Worm (Caenorhabditis elegans) whole organism, L3 larva: ENCODE data around the gene crls-1.

Experiments used
- R02D3.7 ChIP-seq: fragments of 150-350 bp; optimal IDR thresholded peaks from 2 replicates; lab custom pipeline; 2014; ENCODE audit warnings: missing biosample characterization, missing genetic modification characterization
- ZK546.5 ChIP-seq: sonication (generic microtip); optimal IDR thresholded peaks from 2 replicates; lab custom pipeline; 2017; ENCODE audit warnings: missing biosample characterization, missing genetic modification characterization
- ama-1 ChIP-seq: fragments of 150-350 bp; optimal IDR thresholded peaks from 2 replicates; lab custom pipeline; 2018
- ceh-82 ChIP-seq: fragments of 150-350 bp; optimal IDR thresholded peaks from 2 replicates; lab custom pipeline; 2014; ENCODE audit warnings: missing biosample characterization, missing genetic modification characterization
- egl-27 ChIP-seq: sonication (generic microtip); optimal IDR thresholded peaks from 4 replicates; lab custom pipeline; 2017; ENCODE audit warnings: missing biosample characterization, missing genetic modification reagents, missing genetic modification characterization
- elt-1 ChIP-seq: fragments of 150-350 bp; optimal IDR thresholded peaks from 2 replicates; lab custom pipeline; 2014; ENCODE audit warnings: missing biosample characterization, missing genetic modification characterization
- elt-2 ChIP-seq: sonication (generic microtip); optimal IDR thresholded peaks from 2 replicates; lab custom pipeline; 2016; ENCODE audit warnings: missing genetic modification reagents, mild to moderate bottlenecking, missing genetic modification characterization, missing compliant biosample characterization
- elt-3 ChIP-seq, 3 experiments: fragments of 150-350 bp in 1 of 3; sonication (generic microtip) in 2 of 3; optimal IDR thresholded peaks; 2 replicates in 2 of 3; 4 replicates in 1 of 3; lab custom pipeline; 2014 to 2017; ENCODE audit warnings: missing biosample characterization in 3 of 3, missing genetic modification characterization in 3 of 3
- eor-1 ChIP-seq, 2 experiments: fragments of 150-350 bp; optimal IDR thresholded peaks; 2 replicates each; lab custom pipeline; 2014 to 2018; ENCODE audit warnings: missing biosample characterization in 2 of 2, missing genetic modification characterization in 2 of 2
- fos-1 ChIP-seq: fragments of 150-350 bp; optimal IDR thresholded peaks from 2 replicates; lab custom pipeline; 2014; ENCODE audit warnings: missing biosample characterization, missing genetic modification characterization
- hmg-11 ChIP-seq: sonication (generic microtip); optimal IDR thresholded peaks from 2 replicates; lab custom pipeline; 2016; ENCODE audit warnings: missing genetic modification characterization, missing compliant biosample characterization
- jun-1 ChIP-seq: fragments of 150-350 bp; optimal IDR thresholded peaks from 2 replicates; lab custom pipeline; 2014; ENCODE audit warnings: missing biosample characterization, missing genetic modification reagents, missing genetic modification characterization
- lin-15B ChIP-seq: fragments of 150-350 bp; optimal IDR thresholded peaks from 2 replicates; lab custom pipeline; 2014; ENCODE audit warnings: missing biosample characterization, missing genetic modification characterization
- nfya-1 ChIP-seq: sonication (generic microtip); optimal IDR thresholded peaks from 2 replicates; lab custom pipeline; 2017; ENCODE audit warnings: missing genetic modification characterization, mild to moderate bottlenecking, missing compliant biosample characterization, antibody characterized with exemption, moderate library complexity; ENCODE audit not compliant: insufficient read depth
- nhr-11 ChIP-seq: fragments of 150-350 bp; optimal IDR thresholded peaks from 2 replicates; lab custom pipeline; 2014; ENCODE audit warnings: missing biosample characterization, missing genetic modification characterization
- nhr-12 ChIP-seq: fragments of 150-350 bp; optimal IDR thresholded peaks from 2 replicates; lab custom pipeline; 2014; ENCODE audit warnings: missing biosample characterization, missing genetic modification characterization
- nhr-23 ChIP-seq: fragments of 150-350 bp; optimal IDR thresholded peaks from 2 replicates; lab custom pipeline; 2014; ENCODE audit warnings: missing biosample characterization, missing genetic modification reagents, missing genetic modification characterization
- nhr-237 ChIP-seq: fragments of 150-350 bp; optimal IDR thresholded peaks from 2 replicates; lab custom pipeline; 2014; ENCODE audit warnings: missing biosample characterization, missing genetic modification characterization
- nhr-25 ChIP-seq: sonication (generic microtip); optimal IDR thresholded peaks from 2 replicates; lab custom pipeline; 2017; ENCODE audit warnings: missing biosample characterization, missing genetic modification characterization
- nhr-76 ChIP-seq: fragments of 150-350 bp; sonication (generic microtip); optimal IDR thresholded peaks from 5 replicates; lab custom pipeline; 2014; ENCODE audit warnings: missing biosample characterization, missing genetic modification characterization
- pha-4 ChIP-seq: fragments of 150-350 bp; optimal IDR thresholded peaks from 2 replicates; lab custom pipeline; 2014; ENCODE audit warnings: missing biosample characterization, missing genetic modification reagents, missing genetic modification characterization
- pqm-1 ChIP-seq: fragments of 150-350 bp; optimal IDR thresholded peaks from 2 replicates; lab custom pipeline; 2017; ENCODE audit warnings: missing biosample characterization, missing genetic modification characterization, inconsistent platforms
- skn-1 ChIP-seq: fragments of 150-350 bp; optimal IDR thresholded peaks from 2 replicates; lab custom pipeline; 2014; ENCODE audit warnings: missing biosample characterization, missing genetic modification characterization
- snpc-4 ChIP-seq: fragments of 150-350 bp; optimal IDR thresholded peaks from 2 replicates; lab custom pipeline; 2014; ENCODE audit warnings: missing biosample characterization, missing genetic modification characterization
- tbx-2 ChIP-seq: sonication (generic microtip); optimal IDR thresholded peaks from 2 replicates; lab custom pipeline; 2016; ENCODE audit warnings: mild to moderate bottlenecking, missing genetic modification characterization, missing compliant biosample characterization
- zag-1 ChIP-seq: fragments of 150-350 bp; optimal IDR thresholded peaks from 2 replicates; lab custom pipeline; 2014; ENCODE audit warnings: missing biosample characterization, missing genetic modification characterization
- ztf-4 ChIP-seq: fragments of 150-350 bp; optimal IDR thresholded peaks from 2 replicates; lab custom pipeline; 2014; ENCODE audit warnings: missing biosample characterization, missing genetic modification characterization

crls-1 gene

ce11 chrIII:910540-911311 lies 1.0 kb upstream of the crls-1 start, which contains the start of the genes F23H11.5 and bra-2 (continued):
- no peak for TF ChIP-seq nhr-237 (tag; lab: Kevin White, UChicago)
- TF ChIP-seq fos-1 (tag; lab: Kevin White, UChicago): no peak
- TF ChIP-seq nhr-76 (tag; lab: Kevin White, UChicago): no peak

DNA sequence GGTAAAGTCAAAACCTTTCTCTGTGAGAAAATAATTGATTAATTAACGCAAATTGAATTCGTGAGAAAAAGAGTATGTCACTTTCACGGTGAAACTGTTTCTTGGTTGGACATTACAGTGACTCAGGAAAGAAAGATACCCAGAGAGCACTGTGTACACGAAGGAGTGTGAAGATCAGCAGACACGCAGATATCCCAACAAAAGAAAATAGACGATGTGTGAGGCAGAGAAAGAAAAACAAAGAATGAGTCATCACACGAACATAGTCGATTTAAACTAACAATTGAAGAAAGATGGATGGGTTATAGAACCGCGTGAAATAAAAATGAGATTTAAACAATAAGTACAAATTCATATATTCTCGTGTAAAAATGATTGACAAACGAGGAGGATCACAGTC lies 1.7 kb downstream of the crls-1 start:
- TF ChIP-seq jun-1: peak; percentile 56
- peak; percentile 21 for TF ChIP-seq nhr-23
- TF ChIP-seq pha-4 (tag; lab: Kevin White, UChicago): peak; percentile 79
- TF ChIP-seq elt-1 (tag; lab: Kevin White, UChicago): no peak
- TF ChIP-seq hmg-11 (tag; lab: Kevin White, UChicago): peak; percentile 38
- peak; percentile 31 for TF ChIP-seq nhr-25 (tag; lab: Kevin White, UChicago)
- TF ChIP-seq R02D3.7: no peak

DNA sequence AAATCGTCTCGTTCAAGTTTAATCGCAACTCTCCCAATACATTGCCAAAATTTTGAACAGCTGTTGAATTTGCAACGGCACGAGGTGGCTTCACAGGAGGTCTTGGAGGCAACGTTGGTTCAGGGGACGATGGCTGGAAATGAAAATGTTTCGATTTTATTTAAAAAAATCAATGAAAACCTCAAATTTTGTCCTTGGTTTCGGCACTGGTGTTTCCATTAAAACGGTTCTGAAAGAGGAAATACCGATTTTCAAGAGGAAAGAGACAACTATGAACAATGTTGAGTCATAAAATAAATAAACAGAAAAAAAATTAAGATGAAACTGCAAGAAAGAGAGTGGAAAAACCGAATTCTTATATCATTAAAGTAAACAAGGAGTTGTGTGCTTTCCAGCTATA lies 2.4 kb downstream of the crls-1 start, which contains the start of gene F23H11.4:
Gene F23H11.4, minus strand, starts transcription at position 229 of the 400 bp plus-strand sequence.
- TF ChIP-seq pqm-1 (tag; lab: Kevin White, UChicago) (no peak), pha-4 (tag; lab: Kevin White, UChicago) (peak; percentile 54)

DNA sequence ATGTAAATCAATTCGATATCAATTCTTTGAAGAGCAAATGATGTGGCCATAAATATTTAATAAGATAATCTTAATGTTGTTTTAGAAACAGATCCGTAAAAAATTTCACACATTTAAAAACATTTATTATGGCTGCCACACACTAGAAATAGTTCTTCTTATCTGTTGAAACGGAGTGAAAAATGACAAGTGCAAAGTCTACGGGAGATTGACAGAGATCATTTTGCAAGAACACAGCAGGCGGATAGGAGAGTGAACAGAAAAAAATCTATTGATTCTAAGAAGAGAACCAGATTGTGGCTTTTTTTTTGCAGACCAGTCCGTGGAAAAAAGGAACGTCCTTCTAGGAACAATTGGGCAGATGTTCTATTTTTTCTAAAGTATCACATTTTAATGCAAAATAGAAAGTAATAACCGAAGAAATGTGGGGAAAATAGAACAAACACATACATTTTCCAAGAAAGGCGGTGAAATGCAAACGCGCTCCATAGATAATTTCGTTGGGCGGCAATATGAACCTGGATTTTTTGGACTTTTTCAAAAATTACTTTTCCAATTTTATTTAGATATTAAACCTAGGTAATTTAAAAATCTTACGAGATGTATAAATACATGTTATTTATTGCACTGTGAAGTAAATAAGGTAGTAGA lies 8.0 kb downstream of the crls-1 start:
- TF ChIP-seq skn-1 (tag; lab: Kevin White, UChicago) (no peak), ztf-4 (tag; lab: Kevin White, UChicago) (no peak), nfya-1 (no peak), pqm-1 (tag; lab: Kevin White, UChicago) (no peak), tbx-2 (tag; lab: Kevin White, UChicago) (no peak), elt-2 (tag; lab: Kevin White, UChicago) (peak; percentile 34), elt-3 (tag; optimal IDR thresholded peaks at IDR 0.05; lab: Kevin White, UChicago) (no peak), nhr-23 (peak; percentile 11), nhr-12 (no peak), ama-1 (lab: Kevin White, UChicago) (no peak), nhr-25 (tag; lab: Kevin White, UChicago) (no peak), nhr-11 (tag; lab: Kevin White, UChicago) (no peak), nhr-237 (tag; lab: Kevin White, UChicago) (no peak), lin-15B (tag; lab: Kevin White, UChicago) (peak; percentile 32), snpc-4 (no peak), hmg-11 (tag; lab: Kevin White, UChicago) (peak; percentile 9), pha-4 (tag; lab: Kevin White, UChicago) (peak; percentile 33), zag-1 (no peak)
- TF ChIP-seq, all 47 proteins: peak for 5

DNA sequence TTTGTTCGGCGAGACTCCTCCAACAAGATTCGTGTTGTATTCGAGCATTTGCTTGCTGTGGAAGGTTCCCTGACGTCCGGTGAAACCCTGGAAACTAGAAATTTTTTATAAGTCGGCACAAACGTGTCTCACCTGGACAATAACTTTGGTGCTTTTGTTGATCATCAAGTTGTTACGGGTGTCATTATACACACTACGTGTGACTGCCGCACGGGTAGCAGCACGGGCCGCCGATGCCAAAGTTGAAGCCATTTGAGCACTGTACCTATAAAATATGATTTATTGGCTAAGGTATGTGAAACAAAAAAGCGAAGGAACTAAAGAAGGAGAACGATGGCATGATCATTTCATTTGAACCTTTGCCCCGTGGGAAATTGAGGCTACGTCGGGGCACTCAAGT lies 8.6 kb downstream of the crls-1 start, which contains the start of gene sucl-2:
Gene sucl-2, minus strand, starts transcription at position 265 of the 400 bp plus-strand sequence.
- TF ChIP-seq eor-1 (tag; optimal IDR thresholded peaks at IDR 0.05; lab: Kevin White, UChicago) (no peak), nhr-12 (no peak), nhr-237 (tag; lab: Kevin White, UChicago) (no peak), lin-15B (tag; lab: Kevin White, UChicago) (no peak), snpc-4 (no peak), egl-27 (tag; lab: Kevin White, UChicago) (no peak), jun-1 (no peak)

DNA sequence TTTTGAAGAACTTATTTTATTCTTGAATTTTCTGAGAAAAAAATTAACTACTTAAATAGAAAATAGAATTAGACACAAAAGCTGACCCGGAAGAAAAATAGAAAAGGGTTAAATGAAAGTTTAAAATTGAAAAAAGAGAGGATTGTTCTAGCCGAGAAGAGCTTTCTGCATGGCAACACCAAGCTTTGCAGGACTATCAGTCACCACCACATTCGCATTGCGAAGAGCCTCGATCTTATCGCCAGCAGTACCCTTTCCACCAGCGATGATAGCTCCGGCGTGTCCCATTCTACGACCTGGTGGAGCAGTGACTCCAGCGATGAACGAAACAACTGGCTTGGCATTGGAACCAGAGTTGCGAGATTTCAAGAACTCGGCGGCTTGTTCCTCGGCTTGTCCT lies 9.6 kb downstream of the crls-1 start:
- no peak for TF ChIP-seq ZK546.5
- TF ChIP-seq nhr-76 (tag; lab: Kevin White, UChicago): no peak

- no peak for TF ChIP-seq ceh-82 (tag; lab: Kevin White, UChicago)
Measured at ce11 chrIII:896904-897303, 12.8 kb downstream of the crls-1 start.
